Worm (Caenorhabditis elegans) whole organism, young adult: ENCODE data around the gene tre-4.
A peak's percentile ranks its signal among the peaks of the same experiment; 100 is the strongest.

ENCODE experiments used
- egl-18 ChIP-seq: fragments of 200-800 bp; sonication (Bioruptor generic); IDR thresholded peaks from 2 replicates; pipeline ENCODE4 v1.3.6; 2022; ENCODE audit warnings: missing genetic modification reagents, missing genetic modification characterization, missing compliant biosample characterization
- lsy-27 ChIP-seq: sonication (generic microtip); optimal IDR thresholded peaks from 2 replicates; lab custom pipeline; 2017; ENCODE audit warnings: missing genetic modification characterization, mild to moderate bottlenecking, missing compliant biosample characterization, antibody characterized with exemption, missing genotype, borderline replicate concordance; ENCODE audit not compliant: insufficient read depth
- mes-4 ChIP-seq: sonication (generic microtip); optimal IDR thresholded peaks from 2 replicates; lab custom pipeline; 2016; ENCODE audit warnings: missing genotype, missing genetic modification characterization, missing compliant biosample characterization
- mxl-1 ChIP-seq: sonication (generic microtip); optimal IDR thresholded peaks from 2 replicates; lab custom pipeline; 2016; ENCODE audit warnings: missing genetic modification characterization, missing compliant biosample characterization
- pha-4 ChIP-seq: fragments of 150-350 bp; sonication (generic microtip); optimal IDR thresholded peaks from 2 replicates; lab custom pipeline; 2014; ENCODE audit warnings: missing biosample characterization, missing genetic modification reagents, missing genetic modification characterization
- rec-8 ChIP-seq, 2 experiments: sonication (generic microtip); optimal IDR thresholded peaks; 2 replicates each; lab custom pipeline; 2016; ENCODE audit warnings: mild to moderate bottlenecking in 2 of 2, missing genetic modification characterization in 2 of 2, missing genetic modification reagents in 2 of 2, missing genotype in 2 of 2, missing biosample characterization in 1 of 2, missing compliant biosample characterization in 1 of 2, moderate library complexity in 1 of 2
- snpc-1.3 ChIP-seq: sonication (generic microtip); optimal IDR thresholded peaks from 2 replicates; lab custom pipeline; 2017; ENCODE audit warnings: missing genetic modification characterization, mild to moderate bottlenecking, missing compliant biosample characterization, antibody characterized with exemption, moderate library complexity, missing genotype, missing genetic modification reagents; ENCODE audit not compliant: insufficient read depth
- zfh-2 ChIP-seq: fragments of 200-800 bp; sonication (Bioruptor generic); conservative IDR thresholded peaks from 2 replicates; pipeline ENCODE4 v1.3.6; 2022; ENCODE audit warnings: missing genetic modification reagents, missing genetic modification characterization, missing compliant biosample characterization
- ztf-22 ChIP-seq: fragments of 200-800 bp; sonication (Bioruptor generic); optimal IDR thresholded peaks from 2 replicates; lab custom pipeline; 2018; ENCODE audit warnings: mild to moderate bottlenecking, missing genetic modification characterization, moderate library complexity, missing compliant biosample characterization
- ztf-28 ChIP-seq: fragments of 200-800 bp; sonication (Bioruptor generic); IDR thresholded peaks from 2 replicates; pipeline ENCODE4 v1.3.6; 2022; ENCODE audit warnings: missing genetic modification reagents, missing genetic modification characterization, missing compliant biosample characterization
- ztf-3 ChIP-seq: fragments of 200-800 bp; sonication (Bioruptor generic); optimal IDR thresholded peaks from 2 replicates; lab custom pipeline; 2018; ENCODE audit warnings: mild to moderate bottlenecking, missing genetic modification characterization, missing compliant biosample characterization
- ztf-6 ChIP-seq: fragments of 200-800 bp; sonication (Bioruptor generic); IDR thresholded peaks from 2 replicates; pipeline ENCODE4 v1.3.6; 2022; ENCODE audit warnings: missing genetic modification reagents, missing genetic modification characterization, missing compliant biosample characterization

DNA sequence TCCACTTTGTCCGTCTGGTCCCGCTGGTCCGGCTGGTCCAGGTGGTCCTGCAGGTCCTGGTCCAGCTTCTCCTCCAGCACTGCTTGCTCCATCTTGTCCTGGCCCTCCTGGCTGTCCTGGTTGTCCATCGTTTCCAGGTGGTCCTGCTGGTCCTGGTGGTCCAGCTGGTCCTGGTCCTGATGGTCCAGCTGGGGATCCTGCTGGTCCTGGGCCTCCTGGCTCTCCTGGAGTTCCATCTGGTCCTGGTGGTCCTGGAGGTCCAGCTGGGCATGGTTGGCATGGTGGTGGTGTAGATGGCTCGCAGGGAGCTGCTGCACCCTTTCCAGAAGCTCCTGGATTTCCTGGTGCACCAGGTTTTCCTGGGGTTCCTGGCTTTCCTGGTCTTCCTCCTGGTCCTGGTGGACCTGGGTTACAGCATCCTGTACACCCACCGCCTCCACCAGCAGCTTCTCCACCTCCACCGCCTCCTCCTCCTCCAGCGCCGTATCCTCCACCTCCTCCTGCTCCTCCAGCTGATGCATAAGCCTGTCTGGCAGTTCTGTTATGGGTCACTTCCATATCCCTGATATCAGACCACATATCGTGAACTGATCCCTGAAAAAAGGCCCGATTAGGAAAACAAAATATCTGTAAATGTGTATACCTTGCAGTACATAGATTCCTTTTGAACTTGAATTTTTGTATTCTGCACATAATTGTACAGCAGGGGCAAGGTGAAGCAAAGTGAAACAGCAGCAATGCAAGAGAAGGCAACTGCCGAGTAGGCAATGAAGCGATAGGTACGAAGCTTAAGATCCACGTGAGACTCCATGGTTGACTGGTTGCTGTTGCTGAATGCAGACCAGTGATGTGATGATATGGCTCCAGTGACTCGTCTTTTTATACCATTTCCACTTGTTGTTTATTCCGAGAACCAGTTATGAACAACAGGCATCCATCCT lies 4.8 kb upstream of the tre-4 start, which contains the start of gene col-183:
- TF ChIP-seq ztf-6 (GFP tag; lab: Robert Waterston, UW) = no peak
- TF ChIP-seq egl-18 (GFP tag; lab: Robert Waterston, UW) = no peak
- no peak for TF ChIP-seq ztf-22
- TF ChIP-seq ztf-3 = no peak
- TF ChIP-seq pha-4 (tag; lab: Kevin White, UChicago) = no peak
- TF ChIP-seq zfh-2 (GFP tag; lab: Robert Waterston, UW) = peak; percentile 91
- no peak for TF ChIP-seq mxl-1 (tag; lab: Kevin White, UChicago)
- TF ChIP-seq lsy-27 (tag; lab: Kevin White, UChicago) = no peak
- TF ChIP-seq snpc-1.3 (tag; lab: Kevin White, UChicago) = no peak
- TF ChIP-seq rec-8 (tag; optimal IDR thresholded peaks at IDR 0.05; lab: Kevin White, UChicago) = no peak
- no peak for TF ChIP-seq mes-4 (tag; lab: Kevin White, UChicago)
- TF ChIP-seq ztf-28 (GFP tag; lab: Robert Waterston, UW) = no peak
